Fruit fly (Drosophila melanogaster): Measurements from ENCODE around the gene Whamy.

The Whamy gene

dm6 chr3R:9747272-9747874 is 26.8 kb downstream of the Whamy start, which contains the start of gene CG12948 (continued):
- no peak for TF ChIP-seq ttk (GFP tag; IDR thresholded peaks at IDR 0.05)
- TF ChIP-seq CG4282 (GFP tag; optimal IDR thresholded peaks at IDR 0.05): no peak
- TF ChIP-seq seq (GFP tag; IDR thresholded peaks at IDR 0.05): no peak
- peak; percentile 69 for TF ChIP-seq vvl (GFP tag; IDR thresholded peaks at IDR 0.05)
- TF ChIP-seq nerfin-1 (tag; optimal IDR thresholded peaks at IDR 0.05): peak; percentile 49
- no peak for TF ChIP-seq kay (GFP tag; optimal IDR thresholded peaks at IDR 0.05)
- TF ChIP-seq sob (GFP tag; IDR thresholded peaks at IDR 0.05): peak; percentile 60
- TF ChIP-seq zen (tag; optimal IDR thresholded peaks at IDR 0.05): no peak
- no peak for TF ChIP-seq Hr39 (optimal IDR thresholded peaks at IDR 0.05)
- TF ChIP-seq CG2202 (tag; optimal IDR thresholded peaks at IDR 0.05): no peak
- 0 out of 2 replicates have a peak, but pooled peaks have one; percentile 44 for TF ChIP-seq CG9215 (GFP tag; IDR thresholded peaks at IDR 0.05)
- TF ChIP-seq CG15011 (GFP tag; optimal IDR thresholded peaks at IDR 0.05): no peak
- TF ChIP-seq CG4328 (GFP tag; optimal IDR thresholded peaks at IDR 0.05): no peak
- TF ChIP-seq Bgb (GFP tag; IDR thresholded peaks at IDR 0.05; ENCODE audit: partially characterized antibody): peak; percentile 78
- TF ChIP-seq CG17361 (GFP tag; IDR thresholded peaks at IDR 0.05): no peak; the same call in 1 of the 3 replicates
- TF ChIP-seq CG17328 (GFP tag; IDR thresholded peaks at IDR 0.05): no peak
- TF ChIP-seq dan (GFP tag; IDR thresholded peaks at IDR 0.05): no peak
- peak; percentile 58 for TF ChIP-seq CoRest (tag; optimal IDR thresholded peaks at IDR 0.05)
- TF ChIP-seq NFAT (GFP tag; IDR thresholded peaks at IDR 0.05): peak; percentile 64
- TF ChIP-seq lola (GFP tag; optimal IDR thresholded peaks at IDR 0.05): peak in 1 of 3 experiments; percentile 63
- 0 out of 2 replicates have a peak, but pooled peaks have one; percentile 15 for TF ChIP-seq Taf1 (GFP tag; IDR thresholded peaks at IDR 0.05)
- TF ChIP-seq E2f2 (GFP tag; IDR thresholded peaks at IDR 0.05): no peak
- peak; percentile 39 for TF ChIP-seq vfl (GFP tag; optimal IDR thresholded peaks at IDR 0.05)
- TF ChIP-seq abd-A (tag; optimal IDR thresholded peaks at IDR 0.05): no peak
- TF ChIP-seq bowl (GFP tag; IDR thresholded peaks at IDR 0.05): no peak
- TF ChIP-seq kni (GFP tag; optimal IDR thresholded peaks at IDR 0.05): peak; percentile 54
- peak; percentile 71 for TF ChIP-seq CG3281 (GFP tag; optimal IDR thresholded peaks at IDR 0.05)
- TF ChIP-seq CG14667 (GFP tag; IDR thresholded peaks at IDR 0.05): no peak
- no peak for TF ChIP-seq CG4360 (GFP tag; IDR thresholded peaks at IDR 0.05)
- peak; percentile 31 for TF ChIP-seq CG8388 (GFP tag; optimal IDR thresholded peaks at IDR 0.05)
- peak; percentile 76; the same call in 2 of the 3 replicates for TF ChIP-seq Opbp (GFP tag; IDR thresholded peaks at IDR 0.05; ENCODE audit: partially characterized antibody)
- no peak for TF ChIP-seq Hey (tag; optimal IDR thresholded peaks at IDR 0.05)
- no peak for TF ChIP-seq Stat92E (GFP tag; optimal IDR thresholded peaks at IDR 0.05)
- peak; percentile 16 for TF ChIP-seq twi (tag; optimal IDR thresholded peaks at IDR 0.05)
- peak; percentile 52 for TF ChIP-seq Max (GFP tag; optimal IDR thresholded peaks at IDR 0.05)
- no peak for TF ChIP-seq Hmr (GFP tag; optimal IDR thresholded peaks at IDR 0.05)
- TF ChIP-seq CG15269 (tag; optimal IDR thresholded peaks at IDR 0.05): no peak
- TF ChIP-seq CG4854 (GFP tag; optimal IDR thresholded peaks at IDR 0.05): peak; percentile 9
- TF ChIP-seq CG12155 (GFP tag; optimal IDR thresholded peaks at IDR 0.05): peak; percentile 39
- TF ChIP-seq Ets97D (GFP tag; optimal IDR thresholded peaks at IDR 0.05): peak; percentile 46
- no peak for TF ChIP-seq Usf (GFP tag; optimal IDR thresholded peaks at IDR 0.05)
- no peak for TF ChIP-seq usp (GFP tag; optimal IDR thresholded peaks at IDR 0.05)
- TF ChIP-seq CG11093 (GFP tag; IDR thresholded peaks at IDR 0.05): 0 out of 3 replicates have a peak, but pooled peaks have one; percentile 27
- no peak for TF ChIP-seq hkb (optimal IDR thresholded peaks at IDR 0.05)
- no peak for TF ChIP-seq hkb (GFP tag; IDR thresholded peaks at IDR 0.05)
- no peak for TF ChIP-seq Eip74EF (GFP tag; optimal IDR thresholded peaks at IDR 0.05)
- peak; percentile 18 for TF ChIP-seq CG9609 (GFP tag; optimal IDR thresholded peaks at IDR 0.05)
- TF ChIP-seq Chrac-16 (GFP tag; optimal IDR thresholded peaks at IDR 0.05): peak; percentile 36
- TF ChIP-seq gcm2 (GFP tag; optimal IDR thresholded peaks at IDR 0.05): no peak
- peak; percentile 36 for TF ChIP-seq CG7786 (GFP tag; optimal IDR thresholded peaks at IDR 0.05)
- TF ChIP-seq stwl (tag; optimal IDR thresholded peaks at IDR 0.05): no peak

Measured in whole organism, embryonic.